Fruit fly (Drosophila melanogaster) whole organism, embryonic: Measurements from ENCODE around the gene nolo.

ENCODE experiments used
- Atf6 ChIP-seq: fragments of 200-800 bp; sonication (Bioruptor generic); IDR thresholded peaks from 2 replicates; pipeline ENCODE4 v1.3.6; 2022; ENCODE audit warnings: missing biosample characterization, missing genetic modification characterization
- Blimp-1 ChIP-seq: fragments of 200-800 bp; sonication (Bioruptor generic); optimal IDR thresholded peaks from 3 replicates; lab custom pipeline; 2018; ENCODE audit warnings: missing biosample characterization, missing genetic modification characterization, mild to moderate bottlenecking, moderate library complexity, missing genetic modification reagents
- C15 ChIP-seq: fragments of 200-800 bp; sonication (Bioruptor generic); IDR thresholded peaks from 3 replicates; pipeline ENCODE4 v1.3.6; 2022; ENCODE audit warnings: missing biosample characterization, missing genetic modification characterization
- CG10366 ChIP-seq: fragments of 200-800 bp; sonication (Bioruptor generic); IDR thresholded peaks from 2 replicates; pipeline ENCODE4 v1.3.6; 2022; ENCODE audit warnings: missing biosample characterization, missing genetic modification characterization
- CG12744 ChIP-seq: fragments of 200-800 bp; sonication (Bioruptor generic); optimal IDR thresholded peaks from 2 replicates; lab custom pipeline; 2016; ENCODE audit warnings: missing biosample characterization, missing genetic modification characterization
- CG12769 ChIP-seq: fragments of 200-800 bp; sonication (Bioruptor generic); optimal IDR thresholded peaks from 2 replicates; lab custom pipeline; 2019; ENCODE audit warnings: missing biosample characterization, mild to moderate bottlenecking, missing genetic modification characterization, moderate library complexity
- CG13296 ChIP-seq: fragments of 200-800 bp; sonication (Bioruptor generic); optimal IDR thresholded peaks from 3 replicates; lab custom pipeline; 2018; ENCODE audit warnings: missing biosample characterization, mild to moderate bottlenecking, missing genetic modification characterization
- CG14710 ChIP-seq: fragments of 200-800 bp; sonication (Bioruptor generic); optimal IDR thresholded peaks from 3 replicates; lab custom pipeline; 2019; ENCODE audit warnings: missing biosample characterization, mild to moderate bottlenecking, missing genetic modification characterization, moderate library complexity
- CG15479 ChIP-seq: fragments of 200-800 bp; sonication (Bioruptor generic); optimal IDR thresholded peaks from 3 replicates; lab custom pipeline; 2019; ENCODE audit warnings: missing biosample characterization, mild to moderate bottlenecking, missing genetic modification characterization, moderate library complexity
- CG15696 ChIP-seq: fragments of 200-800 bp; sonication (Bioruptor generic); optimal IDR thresholded peaks from 2 replicates; lab custom pipeline; 2019; ENCODE audit warnings: missing biosample characterization, mild to moderate bottlenecking, missing genetic modification characterization, moderate library complexity
- CG17186 ChIP-seq: fragments of 200-800 bp; sonication (Bioruptor generic); optimal IDR thresholded peaks from 3 replicates; lab custom pipeline; 2017; ENCODE audit warnings: missing biosample characterization, missing genetic modification reagents, missing genetic modification characterization
- CG17612 ChIP-seq: fragments of 200-800 bp; sonication (Bioruptor generic); IDR thresholded peaks from 2 replicates; pipeline ENCODE4 v1.3.6; 2022; ENCODE audit warnings: missing biosample characterization, missing genetic modification characterization
- CG18011 ChIP-seq: fragments of 200-800 bp; sonication (Bioruptor generic); optimal IDR thresholded peaks from 2 replicates; lab custom pipeline; 2017; ENCODE audit warnings: missing biosample characterization, missing genetic modification characterization, mild to moderate bottlenecking, moderate library complexity, missing genotype
- CG18262 ChIP-seq: fragments of 200-800 bp; optimal IDR thresholded peaks from 3 replicates; lab custom pipeline; 2019; ENCODE audit warnings: missing biosample characterization, mild to moderate bottlenecking, missing genetic modification characterization, moderate library complexity
- CG2199 ChIP-seq: fragments of 200-800 bp; sonication (Bioruptor generic); IDR thresholded peaks from 3 replicates; pipeline ENCODE4 v1.3.6; 2022; ENCODE audit warnings: missing biosample characterization, missing genetic modification characterization
- CG31441 ChIP-seq: fragments of 200-800 bp; sonication (Bioruptor generic); IDR thresholded peaks from 2 replicates; pipeline ENCODE4 v1.3.6; 2022; ENCODE audit warnings: missing biosample characterization, missing genetic modification characterization
- CG33557 ChIP-seq: fragments of 200-800 bp; sonication (Bioruptor generic); optimal IDR thresholded peaks from 2 replicates; lab custom pipeline; 2019; ENCODE audit warnings: missing biosample characterization, mild to moderate bottlenecking, missing genetic modification characterization, moderate library complexity
- CG3407 ChIP-seq: fragments of 200-800 bp; sonication (Bioruptor generic); optimal IDR thresholded peaks from 2 replicates; lab custom pipeline; 2018; ENCODE audit warnings: missing biosample characterization, mild to moderate bottlenecking, missing genetic modification characterization
- CG42726 ChIP-seq: fragments of 200-800 bp; sonication (Bioruptor generic); IDR thresholded peaks from 2 replicates; pipeline ENCODE4 v1.3.6; 2022; ENCODE audit warnings: missing biosample characterization, missing genetic modification characterization; ENCODE audit not compliant: partially characterized antibody
- CG5953 ChIP-seq: fragments of 200-800 bp; sonication (Bioruptor generic); IDR thresholded peaks from 2 replicates; pipeline ENCODE4 v1.3.6; 2022; ENCODE audit warnings: missing biosample characterization, missing genetic modification characterization
- CG6272 ChIP-seq: fragments of 200-800 bp; sonication (Bioruptor generic); IDR thresholded peaks from 2 replicates; pipeline ENCODE4 v1.3.6; 2022; ENCODE audit warnings: missing biosample characterization, missing genetic modification characterization
- CG6791 ChIP-seq: fragments of 200-800 bp; sonication (Bioruptor generic); IDR thresholded peaks from 3 replicates; pipeline ENCODE4 v1.3.6; 2022; ENCODE audit warnings: missing biosample characterization, missing genetic modification characterization; ENCODE audit not compliant: partially characterized antibody
- CG7786 ChIP-seq: fragments of 200-800 bp; sonication (Bioruptor generic); optimal IDR thresholded peaks from 2 replicates; lab custom pipeline; 2016; ENCODE audit warnings: missing biosample characterization, missing genetic modification characterization
- CG8290 ChIP-seq, 3 experiments: fragments of 200-800 bp; sonication (Bioruptor generic); optimal IDR thresholded peaks; 2 replicates each; lab custom pipeline; 2016 to 2019; ENCODE audit warnings: missing biosample characterization in 3 of 3, missing genetic modification characterization in 3 of 3, mild to moderate bottlenecking in 2 of 3, moderate library complexity in 1 of 3
- CG9215 ChIP-seq: fragments of 200-800 bp; sonication (Bioruptor generic); IDR thresholded peaks from 2 replicates; pipeline ENCODE4 v1.3.6; 2022; ENCODE audit warnings: missing biosample characterization, missing genetic modification characterization
- Ets65A ChIP-seq: fragments of 200-800 bp; sonication (Bioruptor generic); peaks from one replicate; lab custom pipeline; 2016; ENCODE audit warnings: missing biosample characterization, missing genetic modification characterization
- Gsc ChIP-seq: fragments of 200-800 bp; sonication (Bioruptor generic); IDR thresholded peaks from 2 replicates; pipeline ENCODE4 v1.3.6; 2022; ENCODE audit warnings: missing biosample characterization, missing genetic modification characterization
- HmgZ ChIP-seq: fragments of 200-800 bp; sonication (Bioruptor generic); optimal IDR thresholded peaks from 2 replicates; lab custom pipeline; 2018; ENCODE audit warnings: missing biosample characterization, mild to moderate bottlenecking, missing genetic modification characterization
- Hr78 ChIP-seq, 2 experiments: fragments of 200-800 bp in 1 of 2; fragments of >200 bp in 1 of 2; sonication (Bioruptor generic) in 1 of 2; optimal IDR thresholded peaks; 2 replicates each; lab custom pipeline; 2017 to 2019; ENCODE audit warnings: missing biosample characterization in 2 of 2, missing genetic modification characterization in 2 of 2, mild to moderate bottlenecking in 1 of 2, moderate library complexity in 1 of 2
- Jarid2 ChIP-seq: fragments of 200-800 bp; sonication (Bioruptor generic); optimal IDR thresholded peaks from 3 replicates; lab custom pipeline; 2017; ENCODE audit warnings: mild to moderate bottlenecking, missing biosample characterization, missing genetic modification reagents, missing genetic modification characterization
- Poxn ChIP-seq: fragments of 200-800 bp; sonication (Bioruptor generic); IDR thresholded peaks from 2 replicates; pipeline ENCODE4 v1.3.6; 2022; ENCODE audit warnings: missing biosample characterization, missing genetic modification characterization
- Side ChIP-seq: fragments of 200-800 bp; sonication (Bioruptor generic); optimal IDR thresholded peaks from 2 replicates; lab custom pipeline; 2016; ENCODE audit warnings: missing biosample characterization, missing genetic modification characterization
- ato ChIP-seq: fragments of 200-800 bp; sonication (Bioruptor generic); IDR thresholded peaks from 2 replicates; pipeline ENCODE4 v1.3.6; 2022; ENCODE audit warnings: missing biosample characterization, missing genetic modification characterization; ENCODE audit not compliant: partially characterized antibody
- btn ChIP-seq: fragments of 200-800 bp; sonication (Bioruptor generic); optimal IDR thresholded peaks from 2 replicates; lab custom pipeline; 2016; ENCODE audit warnings: missing biosample characterization, missing genetic modification characterization
- cas ChIP-seq: fragments of 200-800 bp; sonication (Bioruptor generic); IDR thresholded peaks from 2 replicates; pipeline ENCODE4 v1.3.6; 2022; ENCODE audit warnings: missing biosample characterization, missing genetic modification characterization
- cato ChIP-seq: fragments of 200-800 bp; sonication (Bioruptor generic); optimal IDR thresholded peaks from 2 replicates; lab custom pipeline; 2016; ENCODE audit warnings: missing biosample characterization, missing genetic modification characterization, borderline replicate concordance
- dysf ChIP-seq: fragments of 200-800 bp; sonication (Bioruptor generic); IDR thresholded peaks from 3 replicates; pipeline ENCODE4 v1.3.6; 2022; ENCODE audit warnings: missing biosample characterization, missing genetic modification characterization
- ems ChIP-seq: fragments of 200-800 bp; sonication (Bioruptor generic); optimal IDR thresholded peaks from 3 replicates; lab custom pipeline; 2016; ENCODE audit warnings: missing biosample characterization, missing genetic modification characterization
- ewg ChIP-seq: fragments of 200-800 bp; sonication (Bioruptor generic); optimal IDR thresholded peaks from 3 replicates; lab custom pipeline; 2017; ENCODE audit warnings: mild to moderate bottlenecking, missing biosample characterization, missing genetic modification reagents, missing genetic modification characterization
- fu2 ChIP-seq: fragments of 200-800 bp; sonication (Bioruptor generic); optimal IDR thresholded peaks from 2 replicates; lab custom pipeline; 2016; ENCODE audit warnings: missing biosample characterization, missing genetic modification characterization
- gce ChIP-seq: fragments of 200-800 bp; sonication (Bioruptor generic); IDR thresholded peaks from 3 replicates; pipeline ENCODE4 v1.3.6; 2022; ENCODE audit warnings: missing biosample characterization, missing genetic modification characterization
- lilli ChIP-seq: fragments of 200-800 bp; sonication (Bioruptor generic); optimal IDR thresholded peaks from 3 replicates; lab custom pipeline; 2016; ENCODE audit warnings: missing biosample characterization, missing genetic modification characterization
- phol ChIP-seq: fragments of 200-800 bp; sonication (Bioruptor generic); optimal IDR thresholded peaks from 3 replicates; lab custom pipeline; 2018; ENCODE audit warnings: missing biosample characterization, mild to moderate bottlenecking, missing genetic modification characterization, moderate library complexity
- sqz ChIP-seq: fragments of 200-800 bp; sonication (Bioruptor generic); optimal IDR thresholded peaks from 3 replicates; lab custom pipeline; 2018; ENCODE audit warnings: missing biosample characterization, mild to moderate bottlenecking, missing genetic modification characterization
- tna ChIP-seq: fragments of 200-800 bp; sonication (Bioruptor generic); IDR thresholded peaks from 2 replicates; pipeline ENCODE4 v1.3.6; 2022; ENCODE audit warnings: missing biosample characterization, missing genetic modification characterization; ENCODE audit not compliant: partially characterized antibody
- z ChIP-seq: fragments of 200-800 bp; sonication (Bioruptor generic); IDR thresholded peaks from 3 replicates; pipeline ENCODE4 v1.3.6; 2022; ENCODE audit warnings: missing biosample characterization, missing genetic modification characterization
- zen2 ChIP-seq: fragments of 200-800 bp; sonication (Bioruptor generic); IDR thresholded peaks from 3 replicates; pipeline ENCODE4 v1.3.6; 2022; ENCODE audit warnings: missing biosample characterization, missing genetic modification characterization; ENCODE audit not compliant: partially characterized antibody

nolo gene

DNA sequence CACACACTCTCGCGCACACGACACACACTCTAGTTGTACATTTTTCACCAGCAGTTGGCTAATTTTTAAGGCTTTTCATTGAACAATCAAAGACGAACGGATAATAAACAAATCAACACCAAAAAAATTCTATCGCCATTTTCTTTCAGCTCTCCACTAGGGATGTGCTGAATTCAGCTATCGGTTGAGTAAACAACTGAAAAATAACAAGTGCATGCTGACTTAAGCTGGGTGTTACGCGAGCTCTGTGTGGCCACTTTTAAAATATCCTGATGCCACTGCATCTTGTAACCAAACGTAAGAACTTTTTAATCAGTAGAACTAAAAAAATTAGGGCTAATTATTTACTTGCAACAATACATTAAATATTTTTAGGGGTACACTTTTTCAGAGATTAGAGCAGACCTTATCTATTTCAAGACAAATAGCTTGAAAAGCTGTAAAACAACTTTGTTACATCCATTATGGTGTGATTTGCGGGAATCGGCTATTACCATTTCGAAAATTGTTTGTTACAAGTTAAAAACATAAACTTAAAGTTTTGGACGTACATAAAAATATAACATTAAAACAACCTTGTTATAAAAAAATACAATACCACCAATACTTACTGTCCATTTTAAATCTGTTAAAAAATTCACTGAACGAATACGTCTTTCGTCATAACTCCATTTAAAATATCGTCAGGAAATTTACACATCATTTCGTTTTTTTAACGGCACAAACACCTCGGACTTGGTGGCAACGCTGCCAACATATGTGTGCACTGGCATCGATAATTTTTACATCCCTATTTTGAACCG lies 73.6 kb downstream of the nolo start, which contains the start of the genes step and CG1416 (continued):
- no peak for TF ChIP-seq CG12744 (GFP tag; lab: Kevin White, UChicago)
- 0 out of 2 replicates have a peak, but pooled peaks have one; percentile 51 for TF ChIP-seq tna
- no peak for TF ChIP-seq btn (GFP tag; lab: Kevin White, UChicago)
- TF ChIP-seq CG3407 (GFP tag; lab: Kevin White, UChicago): no peak
- TF ChIP-seq cato: no peak
- peak; percentile 97 for TF ChIP-seq CG18011 (GFP tag; lab: Kevin White, UChicago)
- TF ChIP-seq CG6791: no peak; the same call in 1 of the 3 replicates
- no peak for TF ChIP-seq Atf6
- TF ChIP-seq CG17186: no peak
- no peak; the same call in 1 of the 2 replicates for TF ChIP-seq CG5953
- TF ChIP-seq fu2 (GFP tag; lab: Kevin White, UChicago): peak; percentile 35
- TF ChIP-seq Poxn (GFP tag; lab: Robert Waterston, UW): no peak
- peak; percentile 37; the same call in 2 of the 3 replicates for TF ChIP-seq CG2199
- peak; percentile 51 for TF ChIP-seq CG18262
- TF ChIP-seq Jarid2 (GFP tag; lab: Kevin White, UChicago): no peak
- peak; percentile 57 for TF ChIP-seq CG8290 (GFP tag; optimal IDR thresholded peaks at IDR 0.05; lab: Kevin White, UChicago)
- TF ChIP-seq CG8290 (tag; optimal IDR thresholded peaks at IDR 0.05; lab: Kevin White, UChicago): peak in 1 of 2 experiments; percentile 75
- peak; percentile 78 for TF ChIP-seq CG14710 (tag; lab: Kevin White, UChicago)
- TF ChIP-seq Side (GFP tag; lab: Kevin White, UChicago): no peak
- no peak for TF ChIP-seq gce
- peak; percentile 60 for TF ChIP-seq sqz (GFP tag; lab: Kevin White, UChicago)
- peak; percentile 47 for TF ChIP-seq CG7786 (GFP tag; lab: Kevin White, UChicago)
- TF ChIP-seq CG17612 (GFP tag; lab: Robert Waterston, UW): no peak
- TF ChIP-seq CG33557 (GFP tag; lab: Kevin White, UChicago): no peak
- TF ChIP-seq CG15696 (tag; lab: Kevin White, UChicago): peak; percentile 48
- no peak; the same call in 2 of the 3 replicates for TF ChIP-seq zen2 (GFP tag; lab: Robert Waterston, UW)
- TF ChIP-seq CG12769: peak; percentile 6
- no peak for TF ChIP-seq Blimp-1 (GFP tag; lab: Kevin White, UChicago)
- peak; percentile 65 for TF ChIP-seq lilli (GFP tag; lab: Kevin White, UChicago)
- TF ChIP-seq CG10366 (GFP tag; lab: Robert Waterston, UW): peak; percentile 27; the same call in 1 of the 2 replicates
- peak; percentile 57; the same call in 1 of the 2 replicates for TF ChIP-seq CG31441 (GFP tag; lab: Robert Waterston, UW)
- no peak for TF ChIP-seq cas
- TF ChIP-seq Ets65A (GFP tag; lab: Kevin White, UChicago): peak; percentile 99
- TF ChIP-seq C15 (GFP tag; lab: Robert Waterston, UW): 0 out of 3 replicates have a peak, but pooled peaks have one; percentile 23
- 0 out of 2 replicates have a peak, but pooled peaks have one; percentile 29 for TF ChIP-seq ato (GFP tag; lab: Robert Waterston, UW)
- TF ChIP-seq ewg: peak; percentile 29
- peak; percentile 92; the same call in 1 of the 2 replicates for TF ChIP-seq CG42726 (GFP tag; lab: Robert Waterston, UW)
- no peak for TF ChIP-seq ems (GFP tag; lab: Kevin White, UChicago)
- TF ChIP-seq CG6272 (GFP tag; lab: Robert Waterston, UW): no peak
- peak; percentile 97 for TF ChIP-seq phol (tag; lab: Kevin White, UChicago)
- TF ChIP-seq CG13296 (GFP tag; lab: Kevin White, UChicago): no peak
- no peak for TF ChIP-seq CG15479 (GFP tag; lab: Kevin White, UChicago)
- no peak for TF ChIP-seq Hr78 (GFP tag; optimal IDR thresholded peaks at IDR 0.05; lab: Kevin White, UChicago)
- TF ChIP-seq dysf (GFP tag; lab: Robert Waterston, UW): no peak; the same call in 2 of the 3 replicates
- TF ChIP-seq z: no peak
- TF ChIP-seq CG9215 (GFP tag; lab: Robert Waterston, UW): no peak; the same call in 1 of the 2 replicates
- no peak for TF ChIP-seq Gsc (GFP tag; lab: Robert Waterston, UW)
- TF ChIP-seq HmgZ (tag; lab: Kevin White, UChicago): no peak
